Fruit fly (Drosophila melanogaster) whole organism, embryonic: ENCODE results near the gene CG14036.

Experiments used
- Blimp-1 ChIP-seq: fragments of 200-800 bp; sonication (Bioruptor generic); optimal IDR thresholded peaks from 3 replicates; lab custom pipeline; 2018; ENCODE audit warnings: missing biosample characterization, missing genetic modification characterization, mild to moderate bottlenecking, moderate library complexity, missing genetic modification reagents
- CG10274 ChIP-seq: fragments of 200-800 bp; sonication (Bioruptor generic); optimal IDR thresholded peaks from 3 replicates; lab custom pipeline; 2017; ENCODE audit warnings: missing biosample characterization, mild to moderate bottlenecking, missing genetic modification characterization
- CG11456 ChIP-seq: fragments of 200-800 bp; sonication (Bioruptor generic); IDR thresholded peaks from 3 replicates; pipeline ENCODE4 v1.3.6; 2022; ENCODE audit warnings: missing biosample characterization, missing genetic modification characterization
- CG11504 ChIP-seq: fragments of 200-800 bp; sonication (Bioruptor generic); optimal IDR thresholded peaks from 3 replicates; lab custom pipeline; 2019; ENCODE audit warnings: missing biosample characterization, mild to moderate bottlenecking, missing genetic modification characterization, moderate library complexity
- CG12155 ChIP-seq: fragments of 200-800 bp; sonication (Bioruptor generic); optimal IDR thresholded peaks from 3 replicates; lab custom pipeline; 2016; ENCODE audit warnings: missing biosample characterization, missing genetic modification characterization
- CG14050 ChIP-seq: fragments of 200-800 bp; sonication (Bioruptor generic); IDR thresholded peaks from 3 replicates; pipeline ENCODE4 v1.3.6; 2022; ENCODE audit warnings: missing biosample characterization, missing genetic modification characterization
- CG15696 ChIP-seq: fragments of 200-800 bp; sonication (Bioruptor generic); optimal IDR thresholded peaks from 2 replicates; lab custom pipeline; 2019; ENCODE audit warnings: missing biosample characterization, mild to moderate bottlenecking, missing genetic modification characterization, moderate library complexity
- CG1602 ChIP-seq: fragments of 200-800 bp; sonication (Bioruptor generic); optimal IDR thresholded peaks from 3 replicates; lab custom pipeline; 2016; ENCODE audit warnings: missing biosample characterization, missing genetic modification characterization
- CG17612 ChIP-seq: fragments of 200-800 bp; sonication (Bioruptor generic); IDR thresholded peaks from 2 replicates; pipeline ENCODE4 v1.3.6; 2022; ENCODE audit warnings: missing biosample characterization, missing genetic modification characterization
- CG17829 ChIP-seq: fragments of 200-800 bp; optimal IDR thresholded peaks from 2 replicates; lab custom pipeline; 2019; ENCODE audit warnings: missing biosample characterization, mild to moderate bottlenecking, missing genetic modification characterization, moderate library complexity
- CG2678 ChIP-seq: fragments of 200-800 bp; sonication (Bioruptor generic); optimal IDR thresholded peaks from 3 replicates; lab custom pipeline; 2019; ENCODE audit warnings: missing biosample characterization, mild to moderate bottlenecking, missing genetic modification characterization, moderate library complexity
- CG2712 ChIP-seq: fragments of 200-800 bp; optimal IDR thresholded peaks from 3 replicates; lab custom pipeline; 2019; ENCODE audit warnings: missing biosample characterization, mild to moderate bottlenecking, missing genetic modification characterization, moderate library complexity
- CG2889 ChIP-seq: fragments of 200-800 bp; sonication (Bioruptor generic); IDR thresholded peaks from 3 replicates; pipeline ENCODE4 v1.3.6; 2022; ENCODE audit warnings: missing biosample characterization, missing genetic modification characterization
- CG31365 ChIP-seq: fragments of 200-800 bp; sonication (Bioruptor generic); optimal IDR thresholded peaks from 2 replicates; lab custom pipeline; 2018; ENCODE audit warnings: missing biosample characterization, mild to moderate bottlenecking, missing genetic modification characterization
- CG31441 ChIP-seq: fragments of 200-800 bp; sonication (Bioruptor generic); IDR thresholded peaks from 2 replicates; pipeline ENCODE4 v1.3.6; 2022; ENCODE audit warnings: missing biosample characterization, missing genetic modification characterization
- CG33557 ChIP-seq: fragments of 200-800 bp; sonication (Bioruptor generic); optimal IDR thresholded peaks from 2 replicates; lab custom pipeline; 2019; ENCODE audit warnings: missing biosample characterization, mild to moderate bottlenecking, missing genetic modification characterization, moderate library complexity
- CG4282 ChIP-seq: fragments of 200-800 bp; sonication (Bioruptor generic); optimal IDR thresholded peaks from 2 replicates; lab custom pipeline; 2016; ENCODE audit warnings: missing biosample characterization, missing genetic modification characterization
- CG4617 ChIP-seq: fragments of 200-800 bp; sonication (Bioruptor generic); optimal IDR thresholded peaks from 3 replicates; lab custom pipeline; 2016; ENCODE audit warnings: missing biosample characterization, missing genetic modification characterization, borderline replicate concordance
- CG6272 ChIP-seq: fragments of 200-800 bp; sonication (Bioruptor generic); IDR thresholded peaks from 2 replicates; pipeline ENCODE4 v1.3.6; 2022; ENCODE audit warnings: missing biosample characterization, missing genetic modification characterization
- CG8478 ChIP-seq: fragments of >200 bp; optimal IDR thresholded peaks from 2 replicates; lab custom pipeline; 2018
- CG8924 ChIP-seq: fragments of 200-800 bp; optimal IDR thresholded peaks from 3 replicates; lab custom pipeline; 2019; ENCODE audit warnings: missing biosample characterization, mild to moderate bottlenecking, missing genetic modification characterization, moderate library complexity
- CG8944 ChIP-seq: fragments of 200-800 bp; sonication (Bioruptor generic); optimal IDR thresholded peaks from 3 replicates; lab custom pipeline; 2016; ENCODE audit warnings: missing biosample characterization, missing genetic modification characterization
- CG9215 ChIP-seq: fragments of 200-800 bp; sonication (Bioruptor generic); IDR thresholded peaks from 2 replicates; pipeline ENCODE4 v1.3.6; 2022; ENCODE audit warnings: missing biosample characterization, missing genetic modification characterization
- CG9932 ChIP-seq: fragments of 200-800 bp; sonication (Bioruptor generic); IDR thresholded peaks from 2 replicates; pipeline ENCODE4 v1.3.6; 2022; ENCODE audit warnings: missing biosample characterization, missing genetic modification characterization
- Dad ChIP-seq: fragments of 200-800 bp; sonication (Bioruptor generic); optimal IDR thresholded peaks from 3 replicates; lab custom pipeline; 2016; ENCODE audit warnings: missing biosample characterization, missing genetic modification characterization
- Hey ChIP-seq: fragments of 200-800 bp; sonication (Bioruptor generic); optimal IDR thresholded peaks from 3 replicates; lab custom pipeline; 2018; ENCODE audit warnings: missing biosample characterization, mild to moderate bottlenecking, missing genetic modification characterization
- Hmx ChIP-seq: fragments of 200-800 bp; sonication (Bioruptor generic); optimal IDR thresholded peaks from 2 replicates; lab custom pipeline; 2016; ENCODE audit warnings: missing biosample characterization, missing genetic modification characterization
- MBD-R2 ChIP-seq: fragments of 200-800 bp; sonication (Bioruptor generic); IDR thresholded peaks from 2 replicates; pipeline ENCODE4 v1.3.6; 2022; ENCODE audit warnings: missing biosample characterization, missing genetic modification characterization
- Oaz ChIP-seq: fragments of 200-800 bp; sonication (Bioruptor generic); IDR thresholded peaks from 2 replicates; pipeline ENCODE4 v1.3.6; 2022; ENCODE audit warnings: missing biosample characterization, missing genetic modification characterization
- Side ChIP-seq: fragments of 200-800 bp; sonication (Bioruptor generic); optimal IDR thresholded peaks from 2 replicates; lab custom pipeline; 2016; ENCODE audit warnings: missing biosample characterization, missing genetic modification characterization
- Six4 ChIP-seq: fragments of 200-800 bp; sonication (Bioruptor generic); optimal IDR thresholded peaks from 2 replicates; lab custom pipeline; 2016; ENCODE audit warnings: missing biosample characterization, missing genetic modification characterization
- Sry-δ ChIP-seq: fragments of 200-800 bp; sonication (Bioruptor generic); optimal IDR thresholded peaks from 2 replicates; lab custom pipeline; 2016; ENCODE audit warnings: missing biosample characterization, missing genetic modification characterization
- Tbp ChIP-seq: fragments of >200 bp; optimal IDR thresholded peaks from 2 replicates; lab custom pipeline; 2018; ENCODE audit warnings: missing biosample characterization, missing genetic modification characterization
- Xrp1 ChIP-seq: fragments of 200-800 bp; sonication (Bioruptor generic); IDR thresholded peaks from 2 replicates; pipeline ENCODE4 v1.3.6; 2022; ENCODE audit warnings: missing biosample characterization, missing genetic modification characterization
- YL-1 ChIP-seq: fragments of 200-800 bp; sonication (Bioruptor generic); optimal IDR thresholded peaks from 3 replicates; lab custom pipeline; 2017; ENCODE audit warnings: missing biosample characterization, mild to moderate bottlenecking, missing genetic modification characterization
- crc ChIP-seq: fragments of 200-800 bp; sonication (Bioruptor generic); optimal IDR thresholded peaks from 2 replicates; lab custom pipeline; 2016; ENCODE audit warnings: missing biosample characterization, missing genetic modification characterization
- dm ChIP-seq: fragments of 200-800 bp; sonication (Bioruptor generic); optimal IDR thresholded peaks from 3 replicates; lab custom pipeline; 2016; ENCODE audit warnings: missing biosample characterization, missing genetic modification characterization
- fd102C ChIP-seq: fragments of 200-800 bp; sonication (Bioruptor generic); optimal IDR thresholded peaks from 2 replicates; lab custom pipeline; 2018; ENCODE audit warnings: missing biosample characterization, mild to moderate bottlenecking, missing genetic modification characterization, moderate library complexity
- gcm ChIP-seq: fragments of 200-800 bp; sonication (Bioruptor generic); optimal IDR thresholded peaks from 2 replicates; lab custom pipeline; 2019; ENCODE audit warnings: missing biosample characterization, mild to moderate bottlenecking, missing genetic modification characterization, moderate library complexity
- hbn ChIP-seq: fragments of 200-800 bp; sonication (Bioruptor generic); IDR thresholded peaks from 2 replicates; pipeline ENCODE4 v1.3.6; 2022; ENCODE audit warnings: missing biosample characterization, missing genetic modification characterization; ENCODE audit not compliant: partially characterized antibody
- mld ChIP-seq: fragments of 200-800 bp; sonication (Bioruptor generic); IDR thresholded peaks from 3 replicates; pipeline ENCODE4 v1.3.6; 2022; ENCODE audit warnings: missing biosample characterization, missing genetic modification characterization; ENCODE audit not compliant: partially characterized antibody
- ranshi ChIP-seq: fragments of 200-800 bp; sonication (Bioruptor generic); IDR thresholded peaks from 2 replicates; pipeline ENCODE4 v1.3.6; 2022; ENCODE audit warnings: missing biosample characterization, missing genetic modification characterization
- repo ChIP-seq: fragments of 200-800 bp; sonication (Bioruptor generic); optimal IDR thresholded peaks from 2 replicates; lab custom pipeline; 2016; ENCODE audit warnings: missing biosample characterization, missing genetic modification characterization
- sisA ChIP-seq: fragments of 200-800 bp; sonication (Bioruptor generic); IDR thresholded peaks from 2 replicates; pipeline ENCODE4 v1.3.6; 2022; ENCODE audit warnings: missing biosample characterization, missing genetic modification characterization
- stwl ChIP-seq: fragments of 200-800 bp; sonication (Bioruptor generic); optimal IDR thresholded peaks from 3 replicates; lab custom pipeline; 2018; ENCODE audit warnings: missing biosample characterization, mild to moderate bottlenecking, missing genetic modification characterization, moderate library complexity
- tna ChIP-seq: fragments of 200-800 bp; sonication (Bioruptor generic); IDR thresholded peaks from 2 replicates; pipeline ENCODE4 v1.3.6; 2022; ENCODE audit warnings: missing biosample characterization, missing genetic modification characterization; ENCODE audit not compliant: partially characterized antibody
- toy ChIP-seq: fragments of 200-800 bp; sonication (Bioruptor generic); IDR thresholded peaks from 2 replicates; pipeline ENCODE4 v1.3.6; 2022; ENCODE audit warnings: missing biosample characterization, missing genetic modification characterization
- unc-4 ChIP-seq: fragments of 200-800 bp; sonication (Bioruptor generic); IDR thresholded peaks from 2 replicates; pipeline ENCODE4 v1.3.6; 2022; ENCODE audit warnings: missing biosample characterization, missing genetic modification characterization; ENCODE audit not compliant: partially characterized antibody
- zen2 ChIP-seq: fragments of 200-800 bp; sonication (Bioruptor generic); IDR thresholded peaks from 3 replicates; pipeline ENCODE4 v1.3.6; 2022; ENCODE audit warnings: missing biosample characterization, missing genetic modification characterization; ENCODE audit not compliant: partially characterized antibody

The CG14036 gene

DNA sequence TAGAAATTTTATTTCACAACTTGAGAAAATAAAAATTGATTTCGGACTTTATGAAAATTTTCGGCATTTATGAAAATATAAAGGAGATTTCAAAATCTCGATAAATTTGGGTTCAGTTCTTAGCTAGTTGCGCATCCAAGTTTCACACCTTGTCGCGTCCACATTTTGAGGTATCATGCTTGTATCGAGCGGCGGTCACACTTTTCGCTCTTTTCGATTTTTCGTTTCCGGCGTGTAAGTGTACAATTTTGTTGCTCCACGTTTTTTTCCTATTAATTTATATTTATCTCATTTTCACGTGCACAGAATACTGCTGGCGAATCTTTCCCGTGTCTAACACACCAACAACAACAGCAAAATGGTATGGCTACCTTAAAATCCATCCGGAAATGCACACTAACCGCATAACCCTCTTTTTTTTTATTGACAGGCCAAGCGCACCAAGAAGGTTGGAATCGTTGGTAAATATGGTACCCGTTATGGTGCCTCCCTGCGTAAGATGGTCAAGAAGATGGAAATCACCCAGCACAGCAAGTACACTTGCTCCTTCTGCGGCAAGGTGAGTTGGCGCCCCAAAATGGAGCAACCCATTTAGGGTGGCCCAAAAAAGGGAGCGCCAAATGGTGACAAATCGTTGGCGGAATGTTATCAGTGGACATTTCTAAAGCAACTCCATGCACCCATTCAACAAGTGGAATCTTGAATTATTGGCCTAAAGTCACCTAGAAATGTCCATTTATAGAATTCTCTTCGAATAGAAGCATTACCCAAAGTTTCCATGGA is 16.2 kb upstream of the CG14036 start, which contains the start of gene RpL37A (continued):
- TF ChIP-seq CG4282 (GFP tag; lab: Kevin White, UChicago), result peak; percentile 63
- TF ChIP-seq repo (GFP tag; lab: Kevin White, UChicago), result peak; percentile 86
- TF ChIP-seq CG8924, result peak; percentile 69
- no peak for TF ChIP-seq Hey (tag; lab: Kevin White, UChicago)
- TF ChIP-seq CG10274 (GFP tag; lab: Kevin White, UChicago), result peak; percentile 69
- peak; percentile 31; the same call in 1 of the 2 replicates for TF ChIP-seq hbn (GFP tag; lab: Robert Waterston, UW)
- TF ChIP-seq CG11504 (tag; lab: Kevin White, UChicago), result peak; percentile 78
- TF ChIP-seq CG11456 (GFP tag; lab: Robert Waterston, UW), result peak; percentile 86
- no peak for TF ChIP-seq sisA (GFP tag; lab: Robert Waterston, UW)
- TF ChIP-seq CG6272 (GFP tag; lab: Robert Waterston, UW), result no peak
- TF ChIP-seq CG12155 (GFP tag; lab: Kevin White, UChicago), result peak; percentile 63
- 0 out of 2 replicates have a peak, but pooled peaks have one; percentile 29 for TF ChIP-seq toy
- TF ChIP-seq CG9215 (GFP tag; lab: Robert Waterston, UW), result no peak
- no peak for TF ChIP-seq Xrp1 (GFP tag; lab: Robert Waterston, UW)
- no peak for TF ChIP-seq tna
- TF ChIP-seq CG8478 (lab: Kevin White, UChicago), result no peak
- peak; percentile 77 for TF ChIP-seq Sry-δ (GFP tag; lab: Kevin White, UChicago)
- peak; percentile 61 for TF ChIP-seq Six4 (GFP tag; lab: Kevin White, UChicago)
- TF ChIP-seq ranshi (GFP tag; lab: Robert Waterston, UW), result peak; percentile 77; the same call in 1 of the 2 replicates
- TF ChIP-seq Oaz (GFP tag; lab: Robert Waterston, UW), result peak; percentile 25; the same call in 1 of the 2 replicates
- no peak for TF ChIP-seq mld (GFP tag; lab: Robert Waterston, UW)
- no peak for TF ChIP-seq CG1602
- TF ChIP-seq CG17612 (GFP tag; lab: Robert Waterston, UW), result no peak; the same call in 1 of the 2 replicates
- TF ChIP-seq unc-4, result peak; percentile 32; the same call in 1 of the 2 replicates
- TF ChIP-seq CG2889 (GFP tag; lab: Robert Waterston, UW), result no peak
- peak; percentile 84 for TF ChIP-seq CG17829 (tag; lab: Kevin White, UChicago)
- TF ChIP-seq dm, result peak; percentile 94
- TF ChIP-seq Blimp-1 (GFP tag; lab: Kevin White, UChicago), result no peak
- TF ChIP-seq CG9932 (GFP tag; lab: Robert Waterston, UW), result no peak
- peak; percentile 41 for TF ChIP-seq CG4617 (GFP tag; lab: Kevin White, UChicago)
- peak; percentile 73 for TF ChIP-seq Dad (GFP tag; lab: Kevin White, UChicago)
- peak; percentile 49 for TF ChIP-seq CG8944 (GFP tag; lab: Kevin White, UChicago)
- no peak for TF ChIP-seq Tbp
- peak; percentile 79 for TF ChIP-seq CG31365 (tag; lab: Kevin White, UChicago)
- TF ChIP-seq Hmx (GFP tag; lab: Kevin White, UChicago), result peak; percentile 13
- TF ChIP-seq YL-1, result peak; percentile 97
- peak; percentile 77 for TF ChIP-seq crc (GFP tag; lab: Kevin White, UChicago)
- TF ChIP-seq zen2, result no peak
- TF ChIP-seq gcm (GFP tag; lab: Kevin White, UChicago), result peak; percentile 56
- TF ChIP-seq Side (GFP tag; lab: Kevin White, UChicago), result peak; percentile 87
- peak; percentile 74 for TF ChIP-seq CG2678 (tag; lab: Kevin White, UChicago)
- TF ChIP-seq MBD-R2 (GFP tag; lab: Robert Waterston, UW), result peak; percentile 67
- TF ChIP-seq fd102C (GFP tag; lab: Kevin White, UChicago), result peak; percentile 60
- peak; percentile 69; the same call in 2 of the 3 replicates for TF ChIP-seq CG14050 (GFP tag; lab: Robert Waterston, UW)
- TF ChIP-seq stwl (tag; lab: Kevin White, UChicago), result peak; percentile 79
- TF ChIP-seq CG33557 (GFP tag; lab: Kevin White, UChicago), result peak; percentile 65
- TF ChIP-seq CG15696, result peak; percentile 28
- peak; percentile 83 for TF ChIP-seq CG31441 (GFP tag; lab: Robert Waterston, UW)
- peak; percentile 81 for TF ChIP-seq CG2712 (tag; lab: Kevin White, UChicago)
